Worm (Caenorhabditis elegans): Measurements from ENCODE around the gene skih-2.

ce11 chrIV:11092502-11093080 lies 49.6 kb downstream of the skih-2 start, which contains the start of gene bcc-1:
- TF ChIP-seq nhr-237 (tag; optimal IDR thresholded peaks at IDR 0.05), result no peak
- no peak for TF ChIP-seq bed-3 (GFP tag; optimal IDR thresholded peaks at IDR 0.05)
- TF ChIP-seq pha-4 (tag; optimal IDR thresholded peaks at IDR 0.05), result no peak
- TF ChIP-seq elt-1 (tag; optimal IDR thresholded peaks at IDR 0.05; ENCODE audit: borderline replicate concordance, insufficient read depth), result no peak
- no peak for TF ChIP-seq unc-62 (GFP tag; optimal IDR thresholded peaks at IDR 0.05)
- no peak for TF ChIP-seq unc-39 (tag; optimal IDR thresholded peaks at IDR 0.05)
- TF ChIP-seq nhr-28 (tag; optimal IDR thresholded peaks at IDR 0.05), result no peak
- TF ChIP-seq nhr-12 (tag; optimal IDR thresholded peaks at IDR 0.05), result no peak
- no peak for TF ChIP-seq flh-1 (GFP tag; optimal IDR thresholded peaks at IDR 0.05)
- no peak for TF ChIP-seq nhr-76 (tag; optimal IDR thresholded peaks at IDR 0.05)
- TF ChIP-seq blmp-1 (tag; optimal IDR thresholded peaks at IDR 0.05), result no peak
- no peak for TF ChIP-seq sptf-1 (tag; optimal IDR thresholded peaks at IDR 0.05)

Measured in whole organism, mixed stage, embryonic.